Worm (Caenorhabditis elegans): ENCODE results near the gene vha-2.

Gene vha-2

DNA sequence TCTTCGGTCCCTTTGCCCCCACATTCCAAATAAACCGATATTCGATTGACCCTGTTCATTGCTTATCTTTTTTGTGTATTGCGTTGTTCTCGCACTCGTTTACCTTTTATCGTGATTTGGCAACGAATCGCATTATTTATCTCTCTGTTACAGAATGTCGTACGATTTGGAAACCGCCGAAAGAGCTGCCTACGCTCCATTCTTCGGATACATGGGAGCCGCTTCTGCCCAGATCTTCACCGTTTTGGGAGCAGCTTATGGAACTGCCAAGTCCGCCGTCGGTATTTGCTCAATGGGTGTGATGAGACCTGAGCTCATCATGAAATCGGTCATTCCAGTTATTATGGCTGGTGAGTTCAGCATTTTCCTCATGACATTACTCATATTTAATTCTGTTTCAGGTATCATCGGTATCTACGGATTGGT is at the start of gene vha-2:
vha-2 (plus strand) TSS at position 154 of the 426 bp plus-strand sequence.
- TF ChIP-seq W03F9.2 (tag; optimal IDR thresholded peaks at IDR 0.05): no peak
- TF ChIP-seq him-1 (tag; optimal IDR thresholded peaks at IDR 0.05): no peak
- no peak for TF ChIP-seq dao-5 (tag; optimal IDR thresholded peaks at IDR 0.05)

DNA sequence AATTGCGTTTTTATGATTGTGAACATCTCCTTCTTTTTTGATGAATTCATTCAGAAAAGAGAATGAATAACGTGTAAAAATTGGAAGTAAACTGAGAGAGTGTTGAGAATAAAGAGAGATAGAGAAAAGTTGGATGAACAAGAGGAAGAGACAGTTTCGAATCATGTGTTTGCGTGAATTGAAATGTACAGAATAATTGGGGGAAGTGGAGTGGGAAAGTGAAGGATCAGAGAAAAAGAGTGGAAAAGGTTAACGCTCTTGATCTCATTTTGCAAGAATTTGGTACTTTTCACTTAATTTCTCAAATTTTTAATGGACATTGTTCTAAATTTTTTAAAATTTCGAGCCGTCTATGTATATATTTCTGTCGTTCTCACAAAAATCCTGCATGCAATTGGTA is 48.6 kb upstream of the vha-2 start:
- no peak for TF ChIP-seq him-1 (tag; optimal IDR thresholded peaks at IDR 0.05)
- TF ChIP-seq dao-5 (tag; optimal IDR thresholded peaks at IDR 0.05): no peak
- TF ChIP-seq W03F9.2 (tag; optimal IDR thresholded peaks at IDR 0.05): no peak

DNA sequence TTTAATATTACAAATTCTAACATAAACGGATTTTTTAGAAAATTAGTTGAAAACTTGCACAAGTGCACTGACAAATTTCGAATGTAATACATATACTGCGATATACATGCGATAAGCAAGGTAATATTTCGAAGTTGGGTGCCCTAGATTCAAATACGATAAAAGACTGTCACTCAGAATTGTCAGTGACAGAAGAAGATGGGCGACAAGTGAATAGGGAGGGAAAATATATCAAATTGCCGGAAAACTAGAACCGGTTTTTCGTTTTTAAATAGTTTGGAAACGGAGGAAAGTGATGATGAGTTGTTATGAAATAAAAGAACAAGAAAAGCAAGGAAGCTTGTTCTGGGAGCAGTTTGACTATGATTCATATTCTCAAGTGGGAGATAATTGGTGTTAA is 47.9 kb upstream of the vha-2 start:
- TF ChIP-seq dao-5 (tag; optimal IDR thresholded peaks at IDR 0.05) (no peak), him-1 (tag; optimal IDR thresholded peaks at IDR 0.05) (no peak), W03F9.2 (tag; optimal IDR thresholded peaks at IDR 0.05) (no peak)

DNA sequence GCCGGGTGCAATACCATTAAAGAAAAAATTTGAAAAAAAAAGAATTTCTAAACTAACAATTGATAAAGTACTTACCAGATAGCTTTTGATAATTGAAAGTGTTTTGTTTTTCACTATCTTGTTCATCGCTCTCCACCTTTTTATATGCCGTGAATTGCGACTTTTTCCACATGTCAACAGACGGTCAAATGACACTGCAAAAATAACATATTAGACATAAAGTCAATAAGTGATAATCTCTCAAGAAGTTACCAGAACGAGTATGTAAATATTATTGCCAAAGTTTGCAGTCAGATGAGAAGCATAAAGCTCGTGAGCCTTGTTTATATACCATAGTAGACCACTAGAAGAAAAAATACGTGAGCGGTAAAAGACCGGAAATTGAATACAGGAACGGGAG is 46.1 kb upstream of the vha-2 start, which contains the start of gene dao-6:
dao-6 (minus strand) TSS at position 345 of the 400 bp plus-strand sequence.
- TF ChIP-seq him-1 (tag; optimal IDR thresholded peaks at IDR 0.05): no peak

DNA sequence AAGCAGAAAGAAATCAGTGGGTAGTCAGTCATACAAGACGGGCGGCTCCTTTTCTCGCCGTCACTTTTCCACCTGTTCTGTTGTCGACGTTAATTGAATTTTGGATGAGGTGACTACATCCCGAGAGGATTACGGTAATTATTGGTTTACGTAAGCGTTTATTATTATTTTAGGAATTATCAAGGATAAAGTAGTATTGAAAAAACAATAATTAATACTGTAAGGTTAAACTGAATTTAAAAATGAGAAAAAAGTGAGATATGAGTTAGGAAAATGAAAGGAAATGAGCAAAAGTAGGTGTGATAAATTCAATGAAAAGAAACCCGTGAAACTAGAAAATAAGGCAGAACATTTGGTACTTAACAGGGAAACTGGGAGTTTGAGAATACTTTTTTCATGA is 43.0 kb upstream of the vha-2 start, which contains the start of gene hlh-4:
hlh-4 (minus strand) TSS at position 101 of the 400 bp plus-strand sequence.
- no peak for TF ChIP-seq W03F9.2 (tag; optimal IDR thresholded peaks at IDR 0.05)
- TF ChIP-seq him-1 (tag; optimal IDR thresholded peaks at IDR 0.05): no peak
- no peak for TF ChIP-seq dao-5 (tag; optimal IDR thresholded peaks at IDR 0.05)

DNA sequence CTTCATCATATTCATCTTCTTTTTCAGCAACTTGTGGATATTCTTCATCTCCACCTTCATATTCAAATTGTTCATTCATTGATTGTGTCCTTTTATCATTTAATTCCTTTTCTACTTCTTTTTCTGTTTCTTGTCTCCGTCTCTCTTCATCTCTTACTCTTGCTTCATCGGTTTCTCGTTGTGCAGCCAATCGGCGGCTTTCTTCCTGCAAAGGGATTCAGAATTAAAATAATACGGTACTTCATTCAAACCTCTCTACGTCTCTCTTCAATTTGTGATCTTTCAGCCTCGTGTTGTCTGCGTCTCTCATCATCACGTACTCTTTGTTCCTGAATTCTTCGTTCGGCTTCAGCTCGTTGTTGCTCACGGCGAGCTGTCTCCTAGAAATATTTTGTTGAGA is 41.3 kb upstream of the vha-2 start:
- no peak for TF ChIP-seq W03F9.2 (tag; optimal IDR thresholded peaks at IDR 0.05)
- no peak for TF ChIP-seq dao-5 (tag; optimal IDR thresholded peaks at IDR 0.05)
- no peak for TF ChIP-seq him-1 (tag; optimal IDR thresholded peaks at IDR 0.05)

DNA sequence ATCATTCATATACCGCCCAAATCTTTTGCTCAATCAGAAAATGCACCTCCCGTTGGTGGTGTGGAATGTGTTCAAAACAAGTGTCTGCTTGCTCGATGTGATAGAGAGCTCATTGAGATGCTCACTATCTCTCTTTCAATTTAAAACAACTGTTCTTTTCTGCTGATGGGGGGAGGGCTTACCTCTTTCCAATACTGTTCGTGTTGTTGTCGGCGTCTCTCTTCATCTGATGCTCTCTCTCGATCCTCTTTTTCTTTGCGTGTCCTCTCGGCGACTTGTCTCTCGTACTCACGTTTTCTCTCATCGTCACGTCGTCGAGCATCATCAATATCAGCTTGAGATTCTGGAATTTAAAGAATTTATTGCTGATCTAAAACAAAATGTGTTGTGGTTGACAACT is 40.0 kb upstream of the vha-2 start:
- TF ChIP-seq dao-5 (tag; optimal IDR thresholded peaks at IDR 0.05) (no peak), W03F9.2 (tag; optimal IDR thresholded peaks at IDR 0.05) (no peak), him-1 (tag; optimal IDR thresholded peaks at IDR 0.05) (no peak)

DNA sequence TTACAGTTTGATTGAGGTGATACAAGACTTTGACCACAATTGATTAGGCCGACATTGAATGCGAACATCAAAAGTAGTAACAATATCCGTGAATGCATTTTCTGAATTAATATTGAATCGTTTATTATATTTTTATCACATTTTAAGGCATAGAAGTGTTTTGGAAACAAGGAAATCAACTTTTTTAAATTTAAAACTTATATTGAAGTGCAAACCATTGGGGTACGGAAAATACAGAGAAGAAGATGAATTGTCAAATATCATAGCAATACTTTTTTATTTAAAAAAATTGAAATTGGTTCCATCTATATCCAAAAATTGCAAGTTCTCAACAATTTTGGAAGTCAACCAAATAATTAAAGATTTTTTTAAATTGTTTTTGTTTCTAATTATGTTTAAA is 38.7 kb upstream of the vha-2 start, which contains the start of gene T05G5.1:
T05G5.1 (minus strand) TSS at position 101 of the 400 bp plus-strand sequence.
- TF ChIP-seq W03F9.2 (tag; optimal IDR thresholded peaks at IDR 0.05) (no peak), him-1 (tag; optimal IDR thresholded peaks at IDR 0.05) (no peak), dao-5 (tag; optimal IDR thresholded peaks at IDR 0.05) (no peak)

DNA sequence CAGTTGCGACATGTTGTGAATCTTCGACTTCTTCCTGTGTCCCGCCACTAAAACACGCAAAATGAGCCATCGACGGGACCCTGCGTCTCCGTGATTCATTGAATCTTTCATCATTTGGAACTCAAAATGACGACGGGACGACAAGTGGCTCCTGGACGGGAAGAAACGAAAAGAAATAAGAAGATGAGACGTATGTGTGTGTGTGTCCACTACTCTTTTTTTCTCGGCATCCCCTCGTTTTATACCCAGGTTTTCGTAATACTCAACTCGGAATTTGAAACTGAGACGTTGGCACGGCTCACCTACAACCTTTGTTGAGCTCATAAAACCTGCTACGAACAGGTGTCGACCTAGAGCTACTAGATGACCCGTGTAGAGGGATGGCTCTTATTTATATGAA is 37.4 kb upstream of the vha-2 start:
- TF ChIP-seq dao-5 (tag; optimal IDR thresholded peaks at IDR 0.05) (no peak), W03F9.2 (tag; optimal IDR thresholded peaks at IDR 0.05) (no peak), him-1 (tag; optimal IDR thresholded peaks at IDR 0.05) (no peak)

DNA sequence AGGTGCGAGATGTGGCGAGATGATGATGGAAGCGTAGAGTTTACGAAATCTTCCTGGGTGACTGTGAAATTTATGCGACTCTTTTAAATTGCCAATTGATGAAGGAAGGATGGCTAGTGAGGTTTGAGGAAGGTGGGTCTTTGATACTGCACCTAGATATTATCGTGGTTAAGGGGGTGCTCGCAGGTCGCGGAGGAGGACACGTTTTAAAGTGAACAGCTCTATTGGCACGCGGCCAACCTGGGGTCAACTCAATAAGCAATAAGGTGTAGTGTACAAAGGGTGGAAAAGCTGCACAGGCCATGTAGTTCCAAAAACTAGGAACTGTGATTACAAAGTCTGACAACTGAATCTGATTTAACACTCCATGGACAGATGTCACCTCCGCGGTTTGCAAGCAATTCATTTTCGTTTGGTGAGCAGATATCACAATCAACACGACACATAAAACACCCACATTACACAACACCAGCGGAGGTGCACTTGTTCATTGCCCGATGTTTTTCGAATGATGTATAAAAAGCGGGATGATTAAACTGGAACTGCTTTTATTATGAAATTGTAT is 36.5 kb upstream of the vha-2 start:
- no peak for TF ChIP-seq W03F9.2 (tag; optimal IDR thresholded peaks at IDR 0.05)
- TF ChIP-seq dao-5 (tag; optimal IDR thresholded peaks at IDR 0.05): no peak
- no peak for TF ChIP-seq him-1 (tag; optimal IDR thresholded peaks at IDR 0.05)

DNA sequence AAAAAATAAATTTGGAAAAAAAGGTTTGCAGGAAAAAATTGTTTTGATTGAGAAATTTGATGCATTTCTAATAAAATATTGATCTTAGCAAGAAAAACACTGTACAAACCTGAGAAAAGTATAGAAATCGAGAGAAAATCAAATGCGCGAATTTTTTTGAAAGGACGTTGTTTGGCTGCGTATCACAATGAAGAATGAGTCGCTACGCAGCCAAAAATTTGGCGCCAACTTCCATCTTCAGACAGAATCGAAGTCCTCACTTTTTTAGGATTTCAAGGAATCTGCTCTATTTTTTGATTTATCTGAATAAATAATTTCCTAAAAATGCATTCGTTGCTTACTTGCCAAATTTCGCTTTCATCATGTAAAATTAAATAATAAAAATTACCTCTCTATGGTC is 35.3 kb upstream of the vha-2 start:
- TF ChIP-seq dao-5 (tag; optimal IDR thresholded peaks at IDR 0.05) (no peak), him-1 (tag; optimal IDR thresholded peaks at IDR 0.05) (no peak), W03F9.2 (tag; optimal IDR thresholded peaks at IDR 0.05) (no peak)

DNA sequence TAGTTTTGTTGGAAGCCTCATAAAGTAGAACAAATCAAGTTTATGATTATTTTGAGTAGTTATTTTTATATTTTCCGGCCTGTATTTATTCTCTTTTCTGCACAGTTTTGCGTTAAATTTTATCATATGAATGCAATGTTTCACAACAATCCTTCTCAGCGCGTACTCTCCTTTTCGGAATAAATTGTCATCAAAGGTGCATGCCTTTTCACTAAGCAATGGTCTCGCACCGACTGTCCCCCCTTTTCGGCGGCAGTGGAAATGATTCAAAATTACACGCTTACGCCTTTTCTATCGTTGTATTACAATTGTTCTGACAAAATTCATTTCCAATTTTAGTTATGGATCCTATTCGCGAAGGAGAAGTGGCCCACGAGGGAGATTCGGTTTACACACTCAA is 34.8 kb upstream of the vha-2 start, which contains the start of the genes iff-1 and cdk-1:
iff-1 (minus strand) TSS at position 61 of the 400 bp plus-strand sequence.
cdk-1 (plus strand) TSS at position 340 of the 400 bp plus-strand sequence.
- TF ChIP-seq W03F9.2 (tag; optimal IDR thresholded peaks at IDR 0.05) (no peak), him-1 (tag; optimal IDR thresholded peaks at IDR 0.05) (no peak), dao-5 (tag; optimal IDR thresholded peaks at IDR 0.05) (no peak)

DNA sequence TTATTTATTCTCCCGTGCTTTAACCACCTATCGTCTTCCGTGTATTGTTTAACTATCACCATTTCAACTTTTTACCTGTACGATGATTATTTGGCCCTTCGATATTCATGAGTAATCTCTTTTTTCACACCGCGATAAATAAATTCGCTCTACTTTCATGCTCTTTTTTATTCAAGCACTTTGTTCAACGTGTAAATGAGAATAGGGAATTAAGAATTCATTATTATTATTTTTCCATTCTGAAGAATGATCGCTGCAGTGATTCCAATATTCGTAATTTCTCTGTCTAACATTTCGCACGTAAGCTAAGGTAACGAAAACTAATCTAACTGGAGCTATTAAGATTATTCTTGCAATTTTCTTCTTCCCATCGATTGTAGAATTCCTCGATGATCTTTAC is 33.3 kb upstream of the vha-2 start, which contains the start of gene T05G5.4:
T05G5.4 (plus strand) TSS at position 241 of the 400 bp plus-strand sequence.
- TF ChIP-seq him-1 (tag; optimal IDR thresholded peaks at IDR 0.05) (no peak), W03F9.2 (tag; optimal IDR thresholded peaks at IDR 0.05) (no peak), dao-5 (tag; optimal IDR thresholded peaks at IDR 0.05) (no peak)

DNA sequence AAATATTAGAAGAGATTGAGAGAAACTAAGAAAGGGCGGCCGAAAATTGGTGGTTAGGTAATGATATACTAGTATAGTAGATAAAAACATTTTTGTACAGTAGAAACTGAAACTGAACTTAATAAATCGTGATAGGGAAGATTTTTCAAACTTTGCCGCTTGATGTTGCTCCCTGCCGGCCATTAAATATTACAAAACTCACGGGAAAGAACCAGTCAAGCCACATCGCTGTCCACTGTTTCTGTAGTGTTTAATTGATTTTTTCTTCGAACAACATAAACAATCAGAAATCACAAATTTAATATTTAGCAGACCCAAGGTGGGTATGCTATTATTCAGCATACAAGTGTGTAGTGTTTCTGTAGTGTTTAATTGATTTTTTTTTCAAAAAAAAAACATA is 30.9 kb upstream of the vha-2 start, which contains the start of gene T05G5.5:
T05G5.5 (minus strand) TSS at position 359 of the 400 bp plus-strand sequence.
- TF ChIP-seq W03F9.2 (tag; optimal IDR thresholded peaks at IDR 0.05) (no peak), dao-5 (tag; optimal IDR thresholded peaks at IDR 0.05) (no peak), him-1 (tag; optimal IDR thresholded peaks at IDR 0.05) (no peak)

DNA sequence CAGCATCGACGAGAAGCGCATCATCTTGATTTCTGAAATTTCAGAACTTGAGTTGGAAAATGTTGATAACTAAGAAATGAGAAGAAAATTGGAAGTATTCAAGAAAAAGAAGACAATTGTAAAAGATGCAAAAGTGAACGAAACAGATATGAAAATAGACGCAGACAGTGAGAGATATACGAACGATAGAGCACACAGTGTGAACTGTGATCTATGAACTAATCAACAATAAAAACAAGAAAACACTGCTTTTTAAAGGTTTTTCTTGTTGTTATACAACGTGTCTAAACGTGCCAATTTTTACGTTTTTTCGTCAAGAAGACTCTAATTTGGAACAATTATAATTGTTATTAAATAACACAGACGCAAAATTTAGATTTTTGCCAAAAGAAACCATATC is 29.1 kb upstream of the vha-2 start, which contains the start of gene ech-6:
ech-6 (minus strand) TSS at position 32 of the 400 bp plus-strand sequence.
- TF ChIP-seq dao-5 (tag; optimal IDR thresholded peaks at IDR 0.05) (no peak), W03F9.2 (tag; optimal IDR thresholded peaks at IDR 0.05) (no peak), him-1 (tag; optimal IDR thresholded peaks at IDR 0.05) (no peak)
